Worm (Caenorhabditis elegans) whole organism, young adult: ENCODE results near the gene dib-1.
A peak's percentile ranks its signal among the peaks of the same experiment; 100 is the strongest.

ENCODE experiments used
- B0035.1 ChIP-seq: sonication (generic microtip); optimal IDR thresholded peaks from 2 replicates; lab custom pipeline; 2016; ENCODE audit warnings: missing genetic modification characterization, mild to moderate bottlenecking, missing compliant biosample characterization, missing genotype, missing genetic modification reagents
- B0261.1 ChIP-seq: sonication (generic microtip); optimal IDR thresholded peaks from 2 replicates; lab custom pipeline; 2016; ENCODE audit warnings: mild to moderate bottlenecking, missing genetic modification characterization, moderate library complexity, missing compliant biosample characterization
- B0336.3 ChIP-seq: fragments of 200-800 bp; sonication (Bioruptor generic); IDR thresholded peaks from 2 replicates; pipeline ENCODE4 v1.3.6; 2022; ENCODE audit warnings: missing genetic modification characterization, missing compliant biosample characterization
- F49E8.2 ChIP-seq: sonication (generic microtip); optimal IDR thresholded peaks from 3 replicates; lab custom pipeline; 2017; ENCODE audit warnings: missing genetic modification characterization, mild to moderate bottlenecking, missing compliant biosample characterization, antibody characterized with exemption, moderate library complexity; ENCODE audit not compliant: insufficient read depth
- F57C9.4 ChIP-seq: sonication (generic microtip); optimal IDR thresholded peaks from 2 replicates; lab custom pipeline; 2017; ENCODE audit warnings: mild to moderate bottlenecking, missing genetic modification characterization, missing compliant biosample characterization
- T26A5.8 ChIP-seq: sonication (generic microtip); optimal IDR thresholded peaks from 2 replicates; lab custom pipeline; 2016; ENCODE audit warnings: missing genetic modification characterization, missing compliant biosample characterization
- Y53F4B.3 ChIP-seq: fragments of 200-800 bp; sonication (Bioruptor generic); IDR thresholded peaks from 2 replicates; pipeline ENCODE4 v1.3.6; 2022; ENCODE audit warnings: missing genetic modification reagents, missing genetic modification characterization, missing compliant biosample characterization
- Y56A3A.18 ChIP-seq: fragments of 200-800 bp; sonication (Bioruptor generic); IDR thresholded peaks from 2 replicates; pipeline ENCODE4 v1.3.6; 2022; ENCODE audit warnings: missing genetic modification reagents, missing genetic modification characterization, missing compliant biosample characterization
- Y67H2A.10 ChIP-seq: fragments of 200-800 bp; sonication (Bioruptor generic); conservative IDR thresholded peaks from 2 replicates; pipeline ENCODE4 v1.3.6; 2022; ENCODE audit warnings: missing genetic modification reagents, missing genetic modification characterization, missing compliant biosample characterization
- Y79H2A.3 ChIP-seq: fragments of 200-800 bp; sonication (Bioruptor generic); conservative IDR thresholded peaks from 2 replicates; pipeline ENCODE4 v1.3.6; 2022; ENCODE audit warnings: missing genetic modification reagents, missing genetic modification characterization, missing compliant biosample characterization
- Y95B8A.8 ChIP-seq: fragments of 200-800 bp; sonication (Bioruptor generic); IDR thresholded peaks from 2 replicates; pipeline ENCODE4 v1.3.6; 2022; ENCODE audit warnings: missing genetic modification reagents, missing genetic modification characterization, missing compliant biosample characterization
- ama-1 ChIP-seq, 3 experiments: fragments of 150-350 bp in 1 of 3; sonication (generic microtip) in 2 of 3; optimal IDR thresholded peaks; 2 replicates each; lab custom pipeline; 2014 to 2018; ENCODE audit warnings: missing biosample characterization in 2 of 3, missing genetic modification characterization in 2 of 3, missing genetic modification reagents in 2 of 3
- aptf-2 ChIP-seq: fragments of 200-800 bp; sonication (Bioruptor generic); conservative IDR thresholded peaks from 2 replicates; pipeline ENCODE4 v1.3.6; 2022; ENCODE audit warnings: missing genetic modification reagents, missing genetic modification characterization, missing compliant biosample characterization
- attf-6 ChIP-seq: fragments of 200-800 bp; sonication (Bioruptor generic); IDR thresholded peaks from 2 replicates; pipeline ENCODE4 v1.3.6; 2022; ENCODE audit warnings: missing genetic modification reagents, missing genetic modification characterization, missing compliant biosample characterization
- bed-1 ChIP-seq: fragments of 200-800 bp; sonication (Bioruptor generic); IDR thresholded peaks from 2 replicates; pipeline ENCODE4 v1.3.6; 2022; ENCODE audit warnings: missing genetic modification reagents, missing genetic modification characterization, missing compliant biosample characterization
- ceh-27 ChIP-seq: fragments of 200-800 bp; sonication (Bioruptor generic); optimal IDR thresholded peaks from 2 replicates; lab custom pipeline; 2018; ENCODE audit warnings: mild to moderate bottlenecking, missing genetic modification characterization, moderate library complexity, missing compliant biosample characterization
- ceh-40 ChIP-seq: fragments of 200-800 bp; sonication (Bioruptor generic); IDR thresholded peaks from 2 replicates; pipeline ENCODE4 v1.3.6; 2022; ENCODE audit warnings: missing genetic modification characterization, missing compliant biosample characterization
- dpl-1 ChIP-seq: fragments of 150-350 bp; optimal IDR thresholded peaks from 2 replicates; lab custom pipeline; 2014; ENCODE audit warnings: missing biosample characterization, missing genetic modification reagents, missing genetic modification characterization
- egrh-3 ChIP-seq: fragments of 200-800 bp; sonication (Bioruptor generic); IDR thresholded peaks from 2 replicates; pipeline ENCODE4 v1.3.6; 2022; ENCODE audit warnings: missing genetic modification reagents, missing genetic modification characterization, missing compliant biosample characterization
- ekl-4 ChIP-seq: fragments of 200-800 bp; sonication (Bioruptor generic); IDR thresholded peaks from 2 replicates; pipeline ENCODE4 v1.3.6; 2022; ENCODE audit warnings: missing genetic modification reagents, missing genetic modification characterization, missing compliant biosample characterization
- ets-4 ChIP-seq: fragments of 200-800 bp; sonication (Bioruptor generic); optimal IDR thresholded peaks from 2 replicates; lab custom pipeline; 2018; ENCODE audit warnings: mild to moderate bottlenecking, missing genetic modification characterization, missing compliant biosample characterization
- him-1 ChIP-seq: sonication (generic microtip); optimal IDR thresholded peaks from 2 replicates; lab custom pipeline; 2016; ENCODE audit warnings: missing genotype, missing genetic modification reagents, missing genetic modification characterization, missing compliant biosample characterization
- hmg-1.2 ChIP-seq: fragments of 200-800 bp; sonication (Bioruptor generic); IDR thresholded peaks from 2 replicates; pipeline ENCODE4 v1.3.6; 2022; ENCODE audit warnings: missing genetic modification reagents, missing genetic modification characterization, missing compliant biosample characterization
- let-607 ChIP-seq, 2 experiments: fragments of 200-800 bp in 1 of 2; sonication (Bioruptor generic) in 1 of 2; sonication (generic microtip) in 1 of 2; optimal IDR thresholded peaks; 2 replicates each; lab custom pipeline; 2016 to 2018; ENCODE audit warnings: mild to moderate bottlenecking in 2 of 2, missing compliant biosample characterization in 2 of 2, missing genetic modification characterization in 2 of 2, moderate library complexity in 2 of 2, missing genotype in 1 of 2
- lin-26 ChIP-seq: fragments of 200-800 bp; sonication (Bioruptor generic); IDR thresholded peaks from 2 replicates; pipeline ENCODE4 v1.3.6; 2022; ENCODE audit warnings: missing genetic modification reagents, missing genetic modification characterization, missing compliant biosample characterization
- lsl-1 ChIP-seq: fragments of 200-800 bp; sonication (Bioruptor generic); optimal IDR thresholded peaks from 2 replicates; lab custom pipeline; 2018; ENCODE audit warnings: mild to moderate bottlenecking, missing genetic modification characterization, moderate library complexity, missing compliant biosample characterization
- madf-8 ChIP-seq: fragments of 200-800 bp; sonication (Bioruptor generic); conservative IDR thresholded peaks from 2 replicates; pipeline ENCODE4 v1.3.6; 2022; ENCODE audit warnings: missing genetic modification reagents, missing genetic modification characterization, missing compliant biosample characterization
- mcd-1 ChIP-seq: fragments of 200-800 bp; sonication (Bioruptor generic); IDR thresholded peaks from 2 replicates; pipeline ENCODE4 v1.3.6; 2022; ENCODE audit warnings: missing genetic modification reagents, missing genetic modification characterization, missing compliant biosample characterization
- mxl-1 ChIP-seq: sonication (generic microtip); optimal IDR thresholded peaks from 2 replicates; lab custom pipeline; 2016; ENCODE audit warnings: missing genetic modification characterization, missing compliant biosample characterization
- nfya-1 ChIP-seq: sonication (generic microtip); optimal IDR thresholded peaks from 2 replicates; lab custom pipeline; 2017; ENCODE audit warnings: antibody characterized with exemption, missing compliant biosample characterization, missing genetic modification characterization, borderline replicate concordance; ENCODE audit not compliant: insufficient read depth
- nhr-120 ChIP-seq: fragments of 200-800 bp; sonication (Bioruptor generic); IDR thresholded peaks from 2 replicates; pipeline ENCODE4 v1.3.6; 2022; ENCODE audit warnings: missing genetic modification characterization, missing compliant biosample characterization
- nhr-80 ChIP-seq: sonication (generic microtip); optimal IDR thresholded peaks from 2 replicates; lab custom pipeline; 2016; ENCODE audit warnings: missing genetic modification characterization, missing compliant biosample characterization
- rec-8 ChIP-seq, 2 experiments: sonication (generic microtip); optimal IDR thresholded peaks; 2 replicates each; lab custom pipeline; 2016; ENCODE audit warnings: mild to moderate bottlenecking in 2 of 2, missing genetic modification characterization in 2 of 2, missing genetic modification reagents in 2 of 2, missing genotype in 2 of 2, missing biosample characterization in 1 of 2, missing compliant biosample characterization in 1 of 2, moderate library complexity in 1 of 2
- snpc-1.1 ChIP-seq: sonication (generic microtip); optimal IDR thresholded peaks from 2 replicates; lab custom pipeline; 2017; ENCODE audit warnings: missing genetic modification characterization, mild to moderate bottlenecking, missing compliant biosample characterization, antibody characterized with exemption, moderate library complexity, missing genotype, missing genetic modification reagents; ENCODE audit not compliant: insufficient read depth
- sptf-2 ChIP-seq: fragments of 200-800 bp; sonication (Bioruptor generic); optimal IDR thresholded peaks from 2 replicates; lab custom pipeline; 2018; ENCODE audit warnings: mild to moderate bottlenecking, missing genetic modification characterization, missing compliant biosample characterization
- unc-62 ChIP-seq: fragments of 150-350 bp; optimal IDR thresholded peaks from 2 replicates; lab custom pipeline; 2014; ENCODE audit warnings: missing biosample characterization, missing genetic modification reagents, missing genetic modification characterization
- zfh-2 ChIP-seq: fragments of 200-800 bp; sonication (Bioruptor generic); conservative IDR thresholded peaks from 2 replicates; pipeline ENCODE4 v1.3.6; 2022; ENCODE audit warnings: missing genetic modification reagents, missing genetic modification characterization, missing compliant biosample characterization
- ztf-18 ChIP-seq: sonication (generic microtip); optimal IDR thresholded peaks from 2 replicates; lab custom pipeline; 2016; ENCODE audit warnings: missing genotype, mild to moderate bottlenecking, missing genetic modification characterization, missing compliant biosample characterization
- ztf-6 ChIP-seq: fragments of 200-800 bp; sonication (Bioruptor generic); IDR thresholded peaks from 2 replicates; pipeline ENCODE4 v1.3.6; 2022; ENCODE audit warnings: missing genetic modification reagents, missing genetic modification characterization, missing compliant biosample characterization

The dib-1 gene

ce11 chrIV:2855056-2855752 is 35.5 kb upstream of the dib-1 start (continued):
- TF ChIP-seq snpc-1.1 (tag; lab: Kevin White, UChicago) (no peak), sptf-2 (GFP tag; lab: Kevin White, UChicago) (no peak), nfya-1 (tag; lab: Kevin White, UChicago) (no peak), ekl-4 (GFP tag; lab: Robert Waterston, UW) (no peak), ztf-6 (GFP tag; lab: Robert Waterston, UW) (no peak), zfh-2 (GFP tag; lab: Robert Waterston, UW) (peak; percentile 66), ceh-27 (no peak), him-1 (tag; lab: Kevin White, UChicago) (no peak), attf-6 (GFP tag; lab: Robert Waterston, UW) (no peak), egrh-3 (GFP tag; lab: Robert Waterston, UW) (peak; percentile 28; the same call in 1 of the 2 replicates), dpl-1 (GFP tag; lab: Kevin White, UChicago) (no peak), aptf-2 (GFP tag; lab: Robert Waterston, UW) (no peak), Y67H2A.10 (GFP tag; lab: Robert Waterston, UW) (no peak), Y95B8A.8 (GFP tag; lab: Robert Waterston, UW) (no peak)

- no peak for TF ChIP-seq madf-8 (GFP tag; lab: Robert Waterston, UW)
- TF ChIP-seq mxl-1 (tag; lab: Kevin White, UChicago) = no peak
- no peak for TF ChIP-seq F57C9.4 (tag; lab: Kevin White, UChicago)
- no peak for TF ChIP-seq T26A5.8 (tag; lab: Kevin White, UChicago)
- TF ChIP-seq Y56A3A.18 (GFP tag; lab: Robert Waterston, UW) = no peak
- no peak for TF ChIP-seq F49E8.2 (tag; lab: Kevin White, UChicago)
- no peak for TF ChIP-seq him-1 (tag; lab: Kevin White, UChicago)
- no peak for TF ChIP-seq lsl-1
- TF ChIP-seq ets-4 (GFP tag; lab: Kevin White, UChicago) = no peak
These were observed 31.9 kb upstream of the dib-1 start for ce11 chrIV:2858734-2859133.

ce11 chrIV:2864743-2865142 is 25.9 kb upstream of the dib-1 start, which contains the start of gene Y54G2A.16:
Gene Y54G2A.16, minus strand, starts transcription at chrIV:2864843.
- TF ChIP-seq nhr-80 (tag; lab: Kevin White, UChicago) = no peak
- TF ChIP-seq nhr-120 (GFP tag; lab: Robert Waterston, UW) = no peak
- no peak for TF ChIP-seq Y53F4B.3 (GFP tag; lab: Robert Waterston, UW)
- no peak for TF ChIP-seq ceh-40 (GFP tag; lab: Robert Waterston, UW)
- TF ChIP-seq mcd-1 = no peak

ce11 chrIV:2885260-2885659 is 5.4 kb upstream of the dib-1 start:
- no peak for TF ChIP-seq Y56A3A.18 (GFP tag; lab: Robert Waterston, UW)
- TF ChIP-seq ama-1 (optimal IDR thresholded peaks at IDR 0.05; lab: Kevin White, UChicago) = no peak
- no peak for TF ChIP-seq ama-1 (GFP tag; optimal IDR thresholded peaks at IDR 0.05; lab: Kevin White, UChicago)
- no peak for TF ChIP-seq hmg-1.2 (GFP tag; lab: Robert Waterston, UW)
- TF ChIP-seq bed-1 (GFP tag; lab: Robert Waterston, UW) = no peak
- TF ChIP-seq B0035.1 (tag; lab: Kevin White, UChicago) = no peak
- no peak for TF ChIP-seq let-607 (tag; optimal IDR thresholded peaks at IDR 0.05; lab: Kevin White, UChicago)
- TF ChIP-seq Y79H2A.3 (GFP tag; lab: Robert Waterston, UW) = no peak
- TF ChIP-seq ztf-18 (tag; lab: Kevin White, UChicago) = no peak
- TF ChIP-seq lin-26 (GFP tag; lab: Robert Waterston, UW) = no peak
- TF ChIP-seq nhr-80 (tag; lab: Kevin White, UChicago) = no peak
- TF ChIP-seq B0261.1 (tag; lab: Kevin White, UChicago) = no peak
- no peak for TF ChIP-seq B0336.3 (GFP tag; lab: Robert Waterston, UW)
- TF ChIP-seq rec-8 (tag; optimal IDR thresholded peaks at IDR 0.05; lab: Kevin White, UChicago) = no peak
- no peak for TF ChIP-seq unc-62 (GFP tag; lab: Kevin White, UChicago)
